Worm (Caenorhabditis elegans): ENCODE measurements around the gene C34F11.8.

C34F11.8 gene

ce11 chrII:5178609-5179008 lies 32.2 kb downstream of the C34F11.8 start (continued):
- TF ChIP-seq Y53G8AR.9 (GFP tag; conservative IDR thresholded peaks at IDR 0.05) (no peak; the same call in 1 of the 2 replicates), F37B4.10 (GFP tag; IDR thresholded peaks at IDR 0.05) (no peak), ztf-26 (tag; optimal IDR thresholded peaks at IDR 0.05) (no peak), ekl-4 (GFP tag; IDR thresholded peaks at IDR 0.05) (peak; percentile 38; the same call in 1 of the 2 replicates)

ce11 chrII:5177902-5178301 lies 32.9 kb downstream of the C34F11.8 start, which contains the start of gene C27D6.12:
Gene C27D6.12 (minus strand): TSS chrII:5178002.
- TF ChIP-seq zfh-2 (GFP tag; conservative IDR thresholded peaks at IDR 0.05) (no peak), mcd-1 (GFP tag; IDR thresholded peaks at IDR 0.05) (no peak), B0336.3 (GFP tag; IDR thresholded peaks at IDR 0.05) (no peak), attf-6 (GFP tag; IDR thresholded peaks at IDR 0.05) (no peak), Y95B8A.8 (GFP tag; IDR thresholded peaks at IDR 0.05) (no peak), nhr-27 (tag; optimal IDR thresholded peaks at IDR 0.05) (no peak), lag-1 (GFP tag; IDR thresholded peaks at IDR 0.05) (no peak), F49E8.2 (tag; optimal IDR thresholded peaks at IDR 0.05; ENCODE audit: insufficient read depth) (no peak), madf-8 (GFP tag; conservative IDR thresholded peaks at IDR 0.05) (no peak), T07F8.4 (tag; optimal IDR thresholded peaks at IDR 0.05) (no peak), nhr-120 (GFP tag; IDR thresholded peaks at IDR 0.05) (no peak), nhr-179 (tag; optimal IDR thresholded peaks at IDR 0.05) (no peak), sptf-2 (GFP tag; optimal IDR thresholded peaks at IDR 0.05) (no peak), ceh-79 (tag; optimal IDR thresholded peaks at IDR 0.05) (no peak), akir-1 (GFP tag; optimal IDR thresholded peaks at IDR 0.05) (no peak), Y67H2A.10 (GFP tag; conservative IDR thresholded peaks at IDR 0.05) (no peak), bed-1 (GFP tag; IDR thresholded peaks at IDR 0.05) (no peak), snpc-4 (GFP tag; optimal IDR thresholded peaks at IDR 0.05) (no peak), snpc-4 (tag; optimal IDR thresholded peaks at IDR 0.05) (no peak), fkh-3 (tag; optimal IDR thresholded peaks at IDR 0.05) (no peak), F52B5.7 (tag; optimal IDR thresholded peaks at IDR 0.05) (no peak)

ce11 chrII:5176934-5177333 lies 33.8 kb downstream of the C34F11.8 start:
- TF ChIP-seq F39B2.1 (GFP tag; IDR thresholded peaks at IDR 0.05) = no peak
- TF ChIP-seq tbx-9 (tag; optimal IDR thresholded peaks at IDR 0.05; ENCODE audit: borderline replicate concordance) = no peak
- no peak for TF ChIP-seq dox-1 (GFP tag; IDR thresholded peaks at IDR 0.05)
- TF ChIP-seq ceh-100 (GFP tag; IDR thresholded peaks at IDR 0.05) = no peak
- no peak for TF ChIP-seq snpc-1.1 (tag; optimal IDR thresholded peaks at IDR 0.05; ENCODE audit: insufficient read depth)
- no peak for TF ChIP-seq B0019.2 (GFP tag; conservative IDR thresholded peaks at IDR 0.05)
- TF ChIP-seq xnd-1 (tag; optimal IDR thresholded peaks at IDR 0.05) = no peak
- TF ChIP-seq mxl-1 (tag; optimal IDR thresholded peaks at IDR 0.05) = no peak
- no peak for TF ChIP-seq ets-4 (GFP tag; optimal IDR thresholded peaks at IDR 0.05)
- TF ChIP-seq snpc-4 (GFP tag; optimal IDR thresholded peaks at IDR 0.05) = no peak
- TF ChIP-seq snpc-4 (tag; optimal IDR thresholded peaks at IDR 0.05) = no peak
- TF ChIP-seq chd-7 (tag; optimal IDR thresholded peaks at IDR 0.05) = no peak
- TF ChIP-seq Y56A3A.18 (GFP tag; IDR thresholded peaks at IDR 0.05) = no peak
- TF ChIP-seq fkh-3 (tag; optimal IDR thresholded peaks at IDR 0.05) = no peak
- TF ChIP-seq F10E7.11 (tag; optimal IDR thresholded peaks at IDR 0.05) = no peak
- no peak for TF ChIP-seq pha-4 (tag; optimal IDR thresholded peaks at IDR 0.05)
- TF ChIP-seq mel-28 (tag; optimal IDR thresholded peaks at IDR 0.05; ENCODE audit: borderline replicate concordance) = no peak
- no peak for TF ChIP-seq Y95B8A.8 (GFP tag; IDR thresholded peaks at IDR 0.05)
